1 fruit fly cellular context compared by ENCODE assay signal in genomic region chr3R:5464481-5464880, dm6.
A peak's percentile ranks its signal among the peaks of the same experiment; 100 is the strongest.
TF ChIP-seq lines count a peak whose summit lies in the region.

Gene PEK (minus strand): TSS chr3R:5464753.

TF ChIP-seq in whole organism, embryonic, 481 proteins besides CTCF, POLR2A, EP300 and RAD21 (continued from another document and continues in another):
- TF ChIP-seq cas (GFP tag; IDR thresholded peaks at IDR 0.05; lab: Robert Waterston, UW), result no peak
- no peak for TF ChIP-seq ranshi (GFP tag; IDR thresholded peaks at IDR 0.05; lab: Robert Waterston, UW)
- TF ChIP-seq CG12155 (GFP tag; optimal IDR thresholded peaks at IDR 0.05; lab: Kevin White, UChicago), result no peak
- peak; percentile 67 for TF ChIP-seq CG4617 (GFP tag; optimal IDR thresholded peaks at IDR 0.05; lab: Kevin White, UChicago; ENCODE audit: borderline replicate concordance)
- TF ChIP-seq B-H2 (GFP tag; optimal IDR thresholded peaks at IDR 0.05; lab: Kevin White, UChicago), result no peak
- peak in 1 of 2 experiments; percentile 61 for TF ChIP-seq insv (GFP tag; optimal IDR thresholded peaks at IDR 0.05; lab: Kevin White, UChicago)
- peak in 1 of 2 experiments; percentile 42 for TF ChIP-seq Pdp1 (GFP tag; optimal IDR thresholded peaks at IDR 0.05; lab: Kevin White, UChicago)
- TF ChIP-seq CG31365 (tag; optimal IDR thresholded peaks at IDR 0.05; lab: Kevin White, UChicago), result no peak
- no peak for TF ChIP-seq schlank (tag; optimal IDR thresholded peaks at IDR 0.05; lab: Kevin White, UChicago)
- TF ChIP-seq CG16779 (GFP tag; IDR thresholded peaks at IDR 0.05; lab: Robert Waterston, UW), result no peak
- TF ChIP-seq Hey (tag; optimal IDR thresholded peaks at IDR 0.05; lab: Kevin White, UChicago), result no peak
- no peak for TF ChIP-seq Oli (tag; optimal IDR thresholded peaks at IDR 0.05; lab: Kevin White, UChicago)
- TF ChIP-seq jigr1 (GFP tag; IDR thresholded peaks at IDR 0.05; lab: Robert Waterston, UW), result no peak
- TF ChIP-seq ftz-f1 (GFP tag; optimal IDR thresholded peaks at IDR 0.05; lab: Kevin White, UChicago), result no peak
- TF ChIP-seq zfh2 (GFP tag; optimal IDR thresholded peaks at IDR 0.05; lab: Kevin White, UChicago), result no peak
- no peak for TF ChIP-seq HmgD (GFP tag; optimal IDR thresholded peaks at IDR 0.05; lab: Kevin White, UChicago)
- TF ChIP-seq Eip74EF (GFP tag; optimal IDR thresholded peaks at IDR 0.05; lab: Kevin White, UChicago), result no peak
- no peak for TF ChIP-seq CG3163 (GFP tag; optimal IDR thresholded peaks at IDR 0.05; lab: Kevin White, UChicago)
- TF ChIP-seq Bgb (GFP tag; IDR thresholded peaks at IDR 0.05; lab: Robert Waterston, UW; ENCODE audit: partially characterized antibody), result no peak
- TF ChIP-seq bbx (GFP tag; IDR thresholded peaks at IDR 0.05; lab: Robert Waterston, UW; ENCODE audit: partially characterized antibody), result no peak
- no peak for TF ChIP-seq btn (GFP tag; optimal IDR thresholded peaks at IDR 0.05; lab: Kevin White, UChicago)
- TF ChIP-seq pros (GFP tag; optimal IDR thresholded peaks at IDR 0.05; lab: Kevin White, UChicago), result no peak
- TF ChIP-seq Six4 (GFP tag; optimal IDR thresholded peaks at IDR 0.05; lab: Kevin White, UChicago), result no peak
- 0 out of 3 replicates have a peak, but pooled peaks have one; percentile 20 for TF ChIP-seq row (GFP tag; IDR thresholded peaks at IDR 0.05; lab: Robert Waterston, UW)
- no peak for TF ChIP-seq CG8478 (optimal IDR thresholded peaks at IDR 0.05; lab: Kevin White, UChicago)
- TF ChIP-seq Dp (GFP tag; optimal IDR thresholded peaks at IDR 0.05; lab: Kevin White, UChicago), result peak; percentile 51
- no peak for TF ChIP-seq Optix (GFP tag; IDR thresholded peaks at IDR 0.05; lab: Robert Waterston, UW)
- TF ChIP-seq gfzf (GFP tag; optimal IDR thresholded peaks at IDR 0.05; lab: Kevin White, UChicago), result peak; percentile 87
- TF ChIP-seq CG7987 (GFP tag; optimal IDR thresholded peaks at IDR 0.05; lab: Kevin White, UChicago), result no peak
- no peak for TF ChIP-seq ERR (GFP tag; optimal IDR thresholded peaks at IDR 0.05; lab: Kevin White, UChicago)
- no peak for TF ChIP-seq cad (GFP tag; optimal IDR thresholded peaks at IDR 0.05; lab: Kevin White, UChicago)
- TF ChIP-seq wek (GFP tag; optimal IDR thresholded peaks at IDR 0.05; lab: Kevin White, UChicago), result no peak
- no peak for TF ChIP-seq CG17361 (GFP tag; IDR thresholded peaks at IDR 0.05; lab: Robert Waterston, UW)
- TF ChIP-seq ato (GFP tag; IDR thresholded peaks at IDR 0.05; lab: Robert Waterston, UW; ENCODE audit: partially characterized antibody), result no peak
- TF ChIP-seq HmgZ (tag; optimal IDR thresholded peaks at IDR 0.05; lab: Kevin White, UChicago), result peak; percentile 24
- no peak for TF ChIP-seq toy (GFP tag; IDR thresholded peaks at IDR 0.05; lab: Robert Waterston, UW)
- TF ChIP-seq CG32532 (GFP tag; IDR thresholded peaks at IDR 0.05; lab: Robert Waterston, UW), result no peak
- no peak for TF ChIP-seq pnt (GFP tag; optimal IDR thresholded peaks at IDR 0.05; lab: Kevin White, UChicago)
- no peak for TF ChIP-seq sens (GFP tag; lab: Kevin White, UChicago)
- peak; percentile 47 for TF ChIP-seq CG1603 (tag; optimal IDR thresholded peaks at IDR 0.05; lab: Kevin White, UChicago)
- peak; percentile 59 for TF ChIP-seq E2f2 (GFP tag; IDR thresholded peaks at IDR 0.05; lab: Robert Waterston, UW)
- TF ChIP-seq CG8944 (GFP tag; optimal IDR thresholded peaks at IDR 0.05; lab: Kevin White, UChicago), result no peak
- peak; percentile 28 for TF ChIP-seq BEAF-32 (GFP tag; optimal IDR thresholded peaks at IDR 0.05; lab: Kevin White, UChicago)
- no peak for TF ChIP-seq org-1 (GFP tag; optimal IDR thresholded peaks at IDR 0.05; lab: Kevin White, UChicago)
- no peak for TF ChIP-seq HLH3B (GFP tag; IDR thresholded peaks at IDR 0.05; lab: Robert Waterston, UW)
- TF ChIP-seq CG16815 (GFP tag; optimal IDR thresholded peaks at IDR 0.05; lab: Kevin White, UChicago), result no peak
- TF ChIP-seq dpn (GFP tag; optimal IDR thresholded peaks at IDR 0.05; lab: Kevin White, UChicago), result no peak
- no peak for TF ChIP-seq CG6791 (GFP tag; IDR thresholded peaks at IDR 0.05; lab: Robert Waterston, UW; ENCODE audit: partially characterized antibody)
- TF ChIP-seq CG15269 (tag; optimal IDR thresholded peaks at IDR 0.05; lab: Kevin White, UChicago), result no peak
- peak; percentile 42 for TF ChIP-seq YL-1 (GFP tag; optimal IDR thresholded peaks at IDR 0.05; lab: Kevin White, UChicago)
- no peak for TF ChIP-seq caup (GFP tag; optimal IDR thresholded peaks at IDR 0.05; lab: Kevin White, UChicago; ENCODE audit: severe bottlenecking)
- TF ChIP-seq danr (GFP tag; IDR thresholded peaks at IDR 0.05; lab: Robert Waterston, UW), result no peak
- TF ChIP-seq CG6689 (GFP tag; IDR thresholded peaks at IDR 0.05; lab: Robert Waterston, UW), result no peak
- peak; percentile 42 for TF ChIP-seq CG14710 (tag; optimal IDR thresholded peaks at IDR 0.05; lab: Kevin White, UChicago)
- no peak for TF ChIP-seq Lpt (GFP tag; optimal IDR thresholded peaks at IDR 0.05; lab: Kevin White, UChicago)
- no peak for TF ChIP-seq CG12769 (tag; optimal IDR thresholded peaks at IDR 0.05; lab: Kevin White, UChicago)
- TF ChIP-seq CG9876 (GFP tag; optimal IDR thresholded peaks at IDR 0.05; lab: Kevin White, UChicago), result no peak
- no peak for TF ChIP-seq Ptx1 (GFP tag; IDR thresholded peaks at IDR 0.05; lab: Robert Waterston, UW)
- TF ChIP-seq CG3726 (GFP tag; IDR thresholded peaks at IDR 0.05; lab: Robert Waterston, UW), result no peak
- no peak for TF ChIP-seq CG31388 (GFP tag; optimal IDR thresholded peaks at IDR 0.05; lab: Kevin White, UChicago)
- TF ChIP-seq stc (GFP tag; IDR thresholded peaks at IDR 0.05; lab: Robert Waterston, UW), result no peak
- no peak for TF ChIP-seq CG12299 (tag; optimal IDR thresholded peaks at IDR 0.05; lab: Kevin White, UChicago)
- no peak for TF ChIP-seq fd64A (GFP tag; optimal IDR thresholded peaks at IDR 0.05; lab: Kevin White, UChicago)
- TF ChIP-seq Atf6 (GFP tag; IDR thresholded peaks at IDR 0.05; lab: Robert Waterston, UW), result no peak
- no peak for TF ChIP-seq Aef1 (GFP tag; IDR thresholded peaks at IDR 0.05; lab: Robert Waterston, UW)
- TF ChIP-seq CG10431 (GFP tag; optimal IDR thresholded peaks at IDR 0.05; lab: Kevin White, UChicago), result no peak
- no peak for TF ChIP-seq CG15073 (GFP tag; optimal IDR thresholded peaks at IDR 0.05; lab: Kevin White, UChicago)
- TF ChIP-seq CG11504 (tag; optimal IDR thresholded peaks at IDR 0.05; lab: Kevin White, UChicago), result no peak
- no peak for TF ChIP-seq al (GFP tag; IDR thresholded peaks at IDR 0.05; lab: Robert Waterston, UW)
- TF ChIP-seq ro (GFP tag; IDR thresholded peaks at IDR 0.05; lab: Robert Waterston, UW), result no peak
- no peak for TF ChIP-seq CG1832 (GFP tag; optimal IDR thresholded peaks at IDR 0.05; lab: Kevin White, UChicago)
- no peak for TF ChIP-seq NC2β (GFP tag; optimal IDR thresholded peaks at IDR 0.05; lab: Kevin White, UChicago)
- TF ChIP-seq corto (GFP tag; optimal IDR thresholded peaks at IDR 0.05; lab: Kevin White, UChicago), result no peak
- no peak for TF ChIP-seq CG16813 (GFP tag; IDR thresholded peaks at IDR 0.05; lab: Robert Waterston, UW; ENCODE audit: partially characterized antibody)
- no peak for TF ChIP-seq zen (tag; optimal IDR thresholded peaks at IDR 0.05; lab: Kevin White, UChicago)
- no peak for TF ChIP-seq CG18011 (GFP tag; optimal IDR thresholded peaks at IDR 0.05; lab: Kevin White, UChicago)
- no peak for TF ChIP-seq ewg (GFP tag; optimal IDR thresholded peaks at IDR 0.05; lab: Kevin White, UChicago)
- no peak for TF ChIP-seq Rx (GFP tag; IDR thresholded peaks at IDR 0.05; lab: Robert Waterston, UW)
- TF ChIP-seq CG31441 (GFP tag; IDR thresholded peaks at IDR 0.05; lab: Robert Waterston, UW), result no peak
- TF ChIP-seq wdn (GFP tag; IDR thresholded peaks at IDR 0.05; lab: Robert Waterston, UW), result no peak
- TF ChIP-seq bowl (GFP tag; IDR thresholded peaks at IDR 0.05; lab: Robert Waterston, UW), result no peak
- TF ChIP-seq fd3F (GFP tag; optimal IDR thresholded peaks at IDR 0.05; lab: Kevin White, UChicago), result no peak
- no peak for TF ChIP-seq inv (GFP tag; IDR thresholded peaks at IDR 0.05; lab: Robert Waterston, UW; ENCODE audit: partially characterized antibody)
- no peak for TF ChIP-seq zfh1 (GFP tag; IDR thresholded peaks at IDR 0.05; lab: Robert Waterston, UW)
- no peak for TF ChIP-seq Chrac-16 (GFP tag; optimal IDR thresholded peaks at IDR 0.05; lab: Kevin White, UChicago)
- no peak for TF ChIP-seq CG17568 (GFP tag; optimal IDR thresholded peaks at IDR 0.05; lab: Kevin White, UChicago)
- TF ChIP-seq lmd (GFP tag; IDR thresholded peaks at IDR 0.05; lab: Robert Waterston, UW), result no peak
- no peak for TF ChIP-seq sc (optimal IDR thresholded peaks at IDR 0.05; lab: Kevin White, UChicago)
- TF ChIP-seq sc (GFP tag; optimal IDR thresholded peaks at IDR 0.05; lab: Kevin White, UChicago), result no peak
- TF ChIP-seq Hr39 (optimal IDR thresholded peaks at IDR 0.05; lab: Kevin White, UChicago), result no peak
- TF ChIP-seq trem (tag; optimal IDR thresholded peaks at IDR 0.05; lab: Kevin White, UChicago), result peak; percentile 44
- TF ChIP-seq CG17186 (GFP tag; optimal IDR thresholded peaks at IDR 0.05; lab: Kevin White, UChicago), result peak; percentile 75
- peak; percentile 7; the same call in 1 of the 4 replicates for TF ChIP-seq chinmo (GFP tag; IDR thresholded peaks at IDR 0.05; lab: Robert Waterston, UW; ENCODE audit: partially characterized antibody)
- no peak for TF ChIP-seq unpg (GFP tag; optimal IDR thresholded peaks at IDR 0.05; lab: Kevin White, UChicago)
- no peak for TF ChIP-seq CG17359 (tag; optimal IDR thresholded peaks at IDR 0.05; lab: Kevin White, UChicago)
- no peak for TF ChIP-seq Hmx (GFP tag; optimal IDR thresholded peaks at IDR 0.05; lab: Kevin White, UChicago)
- no peak for TF ChIP-seq CG9932 (GFP tag; IDR thresholded peaks at IDR 0.05; lab: Robert Waterston, UW)
- no peak for TF ChIP-seq ac (GFP tag; optimal IDR thresholded peaks at IDR 0.05; lab: Kevin White, UChicago)
- no peak for TF ChIP-seq slou (GFP tag; optimal IDR thresholded peaks at IDR 0.05; lab: Kevin White, UChicago)
- no peak for TF ChIP-seq CG33557 (GFP tag; optimal IDR thresholded peaks at IDR 0.05; lab: Kevin White, UChicago)
- no peak for TF ChIP-seq vnd (GFP tag; IDR thresholded peaks at IDR 0.05; lab: Robert Waterston, UW; ENCODE audit: partially characterized antibody)
- TF ChIP-seq Elba2 (GFP tag; optimal IDR thresholded peaks at IDR 0.05; lab: Kevin White, UChicago), result peak; percentile 82
- TF ChIP-seq Vsx1 (GFP tag; optimal IDR thresholded peaks at IDR 0.05; lab: Kevin White, UChicago), result no peak
- TF ChIP-seq CG13424 (tag; optimal IDR thresholded peaks at IDR 0.05; lab: Kevin White, UChicago), result no peak
- peak; percentile 4 for TF ChIP-seq CG2120 (GFP tag; optimal IDR thresholded peaks at IDR 0.05; lab: Kevin White, UChicago)
- TF ChIP-seq MESR4 (GFP tag; optimal IDR thresholded peaks at IDR 0.05; lab: Kevin White, UChicago), result peak; percentile 44
- TF ChIP-seq knrl (GFP tag; IDR thresholded peaks at IDR 0.05; lab: Robert Waterston, UW; ENCODE audit: partially characterized antibody), result no peak
- TF ChIP-seq CG5953 (GFP tag; IDR thresholded peaks at IDR 0.05; lab: Robert Waterston, UW), result no peak
- peak; percentile 9 for TF ChIP-seq CG30020 (tag; optimal IDR thresholded peaks at IDR 0.05; lab: Kevin White, UChicago)
- TF ChIP-seq CG12236 (GFP tag; optimal IDR thresholded peaks at IDR 0.05; lab: Kevin White, UChicago), result no peak
- no peak for TF ChIP-seq en (GFP tag; optimal IDR thresholded peaks at IDR 0.05; lab: Kevin White, UChicago)
- no peak for TF ChIP-seq Sry-β (GFP tag; optimal IDR thresholded peaks at IDR 0.05; lab: Kevin White, UChicago)
- no peak for TF ChIP-seq Asciz (GFP tag; optimal IDR thresholded peaks at IDR 0.05; lab: Kevin White, UChicago)
- TF ChIP-seq Lim3 (GFP tag; IDR thresholded peaks at IDR 0.05; lab: Robert Waterston, UW), result no peak
- no peak for TF ChIP-seq CG10462 (GFP tag; optimal IDR thresholded peaks at IDR 0.05; lab: Kevin White, UChicago)
- TF ChIP-seq ase (GFP tag; IDR thresholded peaks at IDR 0.05; lab: Robert Waterston, UW), result no peak
- TF ChIP-seq CG7839 (tag; optimal IDR thresholded peaks at IDR 0.05; lab: Kevin White, UChicago), result no peak
- TF ChIP-seq Jarid2 (GFP tag; optimal IDR thresholded peaks at IDR 0.05; lab: Kevin White, UChicago), result no peak
- peak; percentile 78 for TF ChIP-seq pzg (GFP tag; optimal IDR thresholded peaks at IDR 0.05; lab: Kevin White, UChicago)
- no peak for TF ChIP-seq Atf-2 (GFP tag; optimal IDR thresholded peaks at IDR 0.05; lab: Kevin White, UChicago)
- TF ChIP-seq CG2202 (tag; optimal IDR thresholded peaks at IDR 0.05; lab: Kevin White, UChicago), result no peak
- no peak for TF ChIP-seq CG13624 (GFP tag; optimal IDR thresholded peaks at IDR 0.05; lab: Kevin White, UChicago)
- TF ChIP-seq CG11247 (GFP tag; IDR thresholded peaks at IDR 0.05; lab: Robert Waterston, UW), result no peak
- TF ChIP-seq her (GFP tag; optimal IDR thresholded peaks at IDR 0.05; lab: Kevin White, UChicago), result no peak
- no peak for TF ChIP-seq Camta (GFP tag; optimal IDR thresholded peaks at IDR 0.05; lab: Kevin White, UChicago)
- no peak for TF ChIP-seq disco-r (GFP tag; optimal IDR thresholded peaks at IDR 0.05; lab: Kevin White, UChicago)
- TF ChIP-seq nau (GFP tag; optimal IDR thresholded peaks at IDR 0.05; lab: Kevin White, UChicago), result no peak
- no peak for TF ChIP-seq MTF-1 (GFP tag; optimal IDR thresholded peaks at IDR 0.05; lab: Kevin White, UChicago; ENCODE audit: borderline replicate concordance)
- no peak for TF ChIP-seq CG15011 (GFP tag; optimal IDR thresholded peaks at IDR 0.05; lab: Kevin White, UChicago)
- no peak for TF ChIP-seq exex (tag; optimal IDR thresholded peaks at IDR 0.05; lab: Kevin White, UChicago)
- TF ChIP-seq CkIIα-i1 (GFP tag; IDR thresholded peaks at IDR 0.05; lab: Robert Waterston, UW), result no peak
- no peak for TF ChIP-seq Hmr (GFP tag; optimal IDR thresholded peaks at IDR 0.05; lab: Kevin White, UChicago)
- TF ChIP-seq CG34224 (GFP tag; IDR thresholded peaks at IDR 0.05; lab: Robert Waterston, UW; ENCODE audit: partially characterized antibody), result no peak
- no peak for TF ChIP-seq CG1602 (GFP tag; optimal IDR thresholded peaks at IDR 0.05; lab: Kevin White, UChicago)
- TF ChIP-seq CG10267 (tag; optimal IDR thresholded peaks at IDR 0.05; lab: Kevin White, UChicago), result no peak
- no peak for TF ChIP-seq HLHmδ (GFP tag; optimal IDR thresholded peaks at IDR 0.05; lab: Kevin White, UChicago)
- no peak for TF ChIP-seq sob (GFP tag; IDR thresholded peaks at IDR 0.05; lab: Robert Waterston, UW)
- TF ChIP-seq CG12219 (GFP tag; optimal IDR thresholded peaks at IDR 0.05; lab: Kevin White, UChicago), result no peak
- 0 out of 2 replicates have a peak, but pooled peaks have one; percentile 29 for TF ChIP-seq hbn (GFP tag; IDR thresholded peaks at IDR 0.05; lab: Robert Waterston, UW; ENCODE audit: partially characterized antibody)
